Worm (Caenorhabditis elegans) whole organism, young adult: Measurements from ENCODE around the gene F26A1.4.

Experiments used
- C17E4.6 ChIP-seq: fragments of 200-800 bp; sonication (Bioruptor generic); IDR thresholded peaks from 2 replicates; pipeline ENCODE4 v1.3.6; 2022; ENCODE audit warnings: missing genetic modification reagents, missing genetic modification characterization, missing compliant biosample characterization
- egl-18 ChIP-seq: fragments of 200-800 bp; sonication (Bioruptor generic); IDR thresholded peaks from 2 replicates; pipeline ENCODE4 v1.3.6; 2022; ENCODE audit warnings: missing genetic modification reagents, missing genetic modification characterization, missing compliant biosample characterization
- gei-17 ChIP-seq: fragments of 200-800 bp; sonication (Bioruptor generic); optimal IDR thresholded peaks from 2 replicates; lab custom pipeline; 2018; ENCODE audit warnings: mild to moderate bottlenecking, missing genetic modification characterization, missing compliant biosample characterization
- nfya-1 ChIP-seq: sonication (generic microtip); optimal IDR thresholded peaks from 2 replicates; lab custom pipeline; 2017; ENCODE audit warnings: antibody characterized with exemption, missing compliant biosample characterization, missing genetic modification characterization, borderline replicate concordance; ENCODE audit not compliant: insufficient read depth
- snpc-1.3 ChIP-seq: sonication (generic microtip); optimal IDR thresholded peaks from 2 replicates; lab custom pipeline; 2017; ENCODE audit warnings: missing genetic modification characterization, mild to moderate bottlenecking, missing compliant biosample characterization, antibody characterized with exemption, moderate library complexity, missing genotype, missing genetic modification reagents; ENCODE audit not compliant: insufficient read depth
- snpc-4 ChIP-seq, 5 experiments: fragments of 150-350 bp in 1 of 5; sonication (generic microtip) in 4 of 5; optimal IDR thresholded peaks; 2 replicates each; lab custom pipeline; 2014 to 2018; ENCODE audit warnings: missing genetic modification characterization in 5 of 5, missing biosample characterization in 3 of 5, antibody characterized with exemption in 2 of 5, mild to moderate bottlenecking in 2 of 5, missing compliant biosample characterization in 2 of 5, missing genotype in 2 of 5, moderate library complexity in 2 of 5, missing genetic modification reagents in 1 of 5
- tbp1 ChIP-seq: fragments of 200-800 bp; sonication (Bioruptor generic); optimal IDR thresholded peaks from 2 replicates; lab custom pipeline; 2018; ENCODE audit warnings: mild to moderate bottlenecking, missing genetic modification characterization, missing compliant biosample characterization
- zim-3 ChIP-seq: sonication (generic microtip); optimal IDR thresholded peaks from 2 replicates; lab custom pipeline; 2017; ENCODE audit warnings: mild to moderate bottlenecking, missing genetic modification characterization, moderate library complexity, missing compliant biosample characterization

ce11 chrIII:4863127-4863526, 45.8 kb downstream of the F26A1.4 start, which contains the start of gene coq-8:
- TF ChIP-seq snpc-4 (GFP tag; optimal IDR thresholded peaks at IDR 0.05; lab: Kevin White, UChicago) (no peak), snpc-4 (tag; optimal IDR thresholded peaks at IDR 0.05; lab: Kevin White, UChicago) (no peak), egl-18 (GFP tag; lab: Robert Waterston, UW) (no peak), C17E4.6 (no peak), gei-17 (GFP tag; lab: Kevin White, UChicago) (no peak), snpc-1.3 (tag; lab: Kevin White, UChicago) (no peak), nfya-1 (tag; lab: Kevin White, UChicago) (no peak), tbp1 (no peak), zim-3 (tag; lab: Kevin White, UChicago) (no peak)
